Worm (Caenorhabditis elegans): ENCODE measurements around the gene H23N18.6.

The H23N18.6 gene

ce11 chrV:4891305-4891704 lies 23.6 kb downstream of the H23N18.6 start (continued):
- TF ChIP-seq unc-62 (GFP tag; optimal IDR thresholded peaks at IDR 0.05): no peak
- TF ChIP-seq bed-2 (GFP tag; IDR thresholded peaks at IDR 0.05): no peak
- TF ChIP-seq him-1 (tag; optimal IDR thresholded peaks at IDR 0.05): peak; percentile 9
- TF ChIP-seq madf-8 (GFP tag; conservative IDR thresholded peaks at IDR 0.05): peak; percentile 53
- TF ChIP-seq snpc-3.4 (tag; optimal IDR thresholded peaks at IDR 0.05): peak; percentile 51
- TF ChIP-seq lsl-1 (GFP tag; optimal IDR thresholded peaks at IDR 0.05): peak; percentile 57
- peak; percentile 81 for TF ChIP-seq madf-3 (GFP tag; IDR thresholded peaks at IDR 0.05)
- TF ChIP-seq aptf-3 (GFP tag; IDR thresholded peaks at IDR 0.05): peak; percentile 6; the same call in 1 of the 2 replicates
- TF ChIP-seq lin-26 (GFP tag; IDR thresholded peaks at IDR 0.05): peak; percentile 63; the same call in 1 of the 2 replicates
- TF ChIP-seq tlf-1 (GFP tag; optimal IDR thresholded peaks at IDR 0.05): peak; percentile 53

- TF ChIP-seq zfh-2 (GFP tag; conservative IDR thresholded peaks at IDR 0.05) (peak; percentile 81), akir-1 (GFP tag; optimal IDR thresholded peaks at IDR 0.05) (no peak), D2030.7 (GFP tag; IDR thresholded peaks at IDR 0.05) (no peak), bed-1 (GFP tag; IDR thresholded peaks at IDR 0.05) (no peak), egrh-3 (GFP tag; IDR thresholded peaks at IDR 0.05) (peak; percentile 70; the same call in 1 of the 2 replicates), sea-2 (GFP tag; IDR thresholded peaks at IDR 0.05) (no peak)
These were observed 24.1 kb downstream of the H23N18.6 start for ce11 chrV:4890781-4891180.

DNA sequence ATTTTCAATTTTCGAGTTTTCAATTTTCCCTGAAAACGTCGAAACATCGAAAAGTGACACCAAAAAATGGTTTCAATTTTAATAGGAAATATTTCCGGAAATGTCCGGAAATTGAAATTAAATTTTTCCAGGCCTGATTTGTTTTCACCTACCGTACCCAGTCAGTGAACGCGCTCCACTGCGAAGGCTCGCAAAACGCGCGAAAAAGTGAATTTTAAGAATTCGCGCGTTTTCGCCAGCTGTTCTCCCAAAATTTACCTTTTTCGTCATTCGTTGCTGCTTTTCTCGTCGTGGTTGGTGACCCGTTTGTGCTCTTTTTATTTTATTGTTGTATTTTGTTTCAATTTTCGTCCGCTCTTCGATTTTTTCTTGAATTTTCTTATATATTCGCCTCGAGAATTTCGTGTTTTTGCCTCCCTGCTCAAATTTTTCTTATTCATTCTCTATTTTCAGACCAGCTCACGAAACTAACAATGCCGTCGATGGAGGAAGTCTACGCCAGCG lies 24.9 kb downstream of the H23N18.6 start, which contains the start of gene T19H12.2:
T19H12.2 (plus strand) TSS at position 454 of the 504 bp plus-strand sequence.
- TF ChIP-seq somi-1 (GFP tag; optimal IDR thresholded peaks at IDR 0.05) (no peak), ceh-40 (GFP tag; IDR thresholded peaks at IDR 0.05) (no peak), ama-1 (optimal IDR thresholded peaks at IDR 0.05) (no peak), ama-1 (GFP tag; optimal IDR thresholded peaks at IDR 0.05) (no peak), him-1 (tag; optimal IDR thresholded peaks at IDR 0.05) (peak; percentile 80), Y56A3A.18 (GFP tag; IDR thresholded peaks at IDR 0.05) (no peak), Y79H2A.3 (GFP tag; conservative IDR thresholded peaks at IDR 0.05) (peak; percentile 86; the same call in 1 of the 2 replicates), rec-8 (tag; optimal IDR thresholded peaks at IDR 0.05) (no peak), ztf-22 (GFP tag; optimal IDR thresholded peaks at IDR 0.05) (no peak), tbp1 (GFP tag; optimal IDR thresholded peaks at IDR 0.05) (peak; percentile 66), T07F8.4 (tag; optimal IDR thresholded peaks at IDR 0.05) (no peak), lsl-1 (GFP tag; optimal IDR thresholded peaks at IDR 0.05) (peak; percentile 99), die-1 (tag; optimal IDR thresholded peaks at IDR 0.05) (no peak), madf-3 (GFP tag; IDR thresholded peaks at IDR 0.05) (peak; percentile 92), F49E8.2 (tag; optimal IDR thresholded peaks at IDR 0.05; ENCODE audit: insufficient read depth) (peak; percentile 91), attf-3 (GFP tag; conservative IDR thresholded peaks at IDR 0.05) (peak; percentile 67), tbx-9 (tag; optimal IDR thresholded peaks at IDR 0.05; ENCODE audit: borderline replicate concordance) (no peak), Y53F4B.3 (GFP tag; IDR thresholded peaks at IDR 0.05) (no peak), ceh-79 (tag; optimal IDR thresholded peaks at IDR 0.05) (no peak), dpff-1 (tag; optimal IDR thresholded peaks at IDR 0.05) (no peak), sptf-2 (GFP tag; optimal IDR thresholded peaks at IDR 0.05) (no peak), ztf-28 (GFP tag; IDR thresholded peaks at IDR 0.05) (peak; percentile 94), atf-7 (tag; optimal IDR thresholded peaks at IDR 0.05) (no peak), lir-1 (GFP tag; conservative IDR thresholded peaks at IDR 0.05) (peak; percentile 71; the same call in 1 of the 2 replicates), ccch-3 (GFP tag; optimal IDR thresholded peaks at IDR 0.05) (no peak), F10E7.11 (tag; optimal IDR thresholded peaks at IDR 0.05) (no peak), madf-10 (tag; optimal IDR thresholded peaks at IDR 0.05) (no peak), mel-28 (tag; optimal IDR thresholded peaks at IDR 0.05; ENCODE audit: borderline replicate concordance) (no peak), hmg-1.2 (GFP tag; IDR thresholded peaks at IDR 0.05) (peak; percentile 74), akir-1 (GFP tag; optimal IDR thresholded peaks at IDR 0.05) (no peak), gei-17 (GFP tag; optimal IDR thresholded peaks at IDR 0.05) (no peak), K12H6.12 (tag; optimal IDR thresholded peaks at IDR 0.05) (no peak), lin-40 (tag; optimal IDR thresholded peaks at IDR 0.05) (no peak), unc-62 (GFP tag; optimal IDR thresholded peaks at IDR 0.05) (no peak)

Measured in whole organism, young adult.